Fruit fly (Drosophila melanogaster) whole organism, prepupa: Measurements from ENCODE around the gene Cox17.
A peak's percentile ranks its signal among the peaks of the same experiment; 100 is the strongest.

Experiments used
- Blimp-1 ChIP-seq: fragments of 200-800 bp; sonication (Bioruptor generic); optimal IDR thresholded peaks from 3 replicates; lab custom pipeline; 2017; ENCODE audit warnings: missing biosample characterization, missing genetic modification characterization, mild to moderate bottlenecking, moderate library complexity, missing genetic modification reagents
- CG10669 ChIP-seq: fragments of 200-800 bp; sonication (Bioruptor generic); optimal IDR thresholded peaks from 3 replicates; lab custom pipeline; 2018; ENCODE audit warnings: missing biosample characterization, mild to moderate bottlenecking, missing genetic modification characterization, moderate library complexity
- CG11294 ChIP-seq: fragments of 200-800 bp; sonication (Bioruptor generic); IDR thresholded peaks from 2 replicates; pipeline ENCODE4 v1.3.6; 2022; ENCODE audit warnings: missing biosample characterization, missing genetic modification characterization
- CG11902 ChIP-seq: fragments of 200-800 bp; sonication (Bioruptor generic); optimal IDR thresholded peaks from 3 replicates; lab custom pipeline; 2016; ENCODE audit warnings: missing biosample characterization, missing genetic modification characterization
- CG15336 ChIP-seq: fragments of 200-800 bp; sonication (Bioruptor generic); IDR thresholded peaks from 2 replicates; pipeline ENCODE4 v1.3.6; 2022; ENCODE audit warnings: missing biosample characterization, missing genetic modification characterization
- CG16779 ChIP-seq: fragments of 200-800 bp; sonication (Bioruptor generic); optimal IDR thresholded peaks from 3 replicates; lab custom pipeline; 2017; ENCODE audit warnings: missing biosample characterization, mild to moderate bottlenecking, missing genetic modification characterization
- CG31627 ChIP-seq: fragments of 200-800 bp; sonication (Bioruptor generic); optimal IDR thresholded peaks from 3 replicates; lab custom pipeline; 2016; ENCODE audit warnings: missing biosample characterization, missing genetic modification characterization
- CG32006 ChIP-seq: fragments of 200-800 bp; sonication (Bioruptor generic); optimal IDR thresholded peaks from 3 replicates; lab custom pipeline; 2017; ENCODE audit warnings: missing biosample characterization, mild to moderate bottlenecking, missing genetic modification characterization
- CG34406 ChIP-seq: fragments of 200-800 bp; sonication (Bioruptor generic); optimal IDR thresholded peaks from 3 replicates; lab custom pipeline; 2016; ENCODE audit warnings: missing biosample characterization, missing genetic modification characterization
- CG3919 ChIP-seq: fragments of 200-800 bp; sonication (Bioruptor generic); optimal IDR thresholded peaks from 3 replicates; lab custom pipeline; 2016; ENCODE audit warnings: missing biosample characterization, missing genetic modification characterization
- CG4318 ChIP-seq: fragments of 200-800 bp; sonication (Bioruptor generic); optimal IDR thresholded peaks from 3 replicates; lab custom pipeline; 2017; ENCODE audit warnings: missing biosample characterization, mild to moderate bottlenecking, missing genetic modification characterization
- CG6163 ChIP-seq: fragments of 200-800 bp; sonication (Bioruptor generic); IDR thresholded peaks from 3 replicates; pipeline ENCODE4 v1.3.6; 2022; ENCODE audit warnings: missing biosample characterization, missing genetic modification characterization
- CG6276 ChIP-seq: fragments of 200-800 bp; sonication (Bioruptor generic); optimal IDR thresholded peaks from 2 replicates; lab custom pipeline; 2017; ENCODE audit warnings: missing biosample characterization, mild to moderate bottlenecking, missing genetic modification characterization
- CG6792 ChIP-seq: fragments of 200-800 bp; sonication (Bioruptor generic); optimal IDR thresholded peaks from 3 replicates; lab custom pipeline; 2016; ENCODE audit warnings: missing biosample characterization, missing genetic modification characterization
- CG6854 ChIP-seq: fragments of 200-800 bp; sonication (Bioruptor generic); optimal IDR thresholded peaks from 2 replicates; lab custom pipeline; 2017; ENCODE audit warnings: missing biosample characterization, mild to moderate bottlenecking, missing genetic modification characterization
- CG7368 ChIP-seq: fragments of 200-800 bp; sonication (Bioruptor generic); optimal IDR thresholded peaks from 3 replicates; lab custom pipeline; 2016; ENCODE audit warnings: missing biosample characterization, missing genetic modification characterization
- CG8119 ChIP-seq: fragments of 200-800 bp; sonication (Bioruptor generic); IDR thresholded peaks from 3 replicates; pipeline ENCODE4 v1.3.6; 2022; ENCODE audit warnings: missing biosample characterization, missing genetic modification characterization
- CG8632 ChIP-seq: fragments of 200-800 bp; sonication (Bioruptor generic); optimal IDR thresholded peaks from 3 replicates; lab custom pipeline; 2016; ENCODE audit warnings: missing biosample characterization, missing genetic modification characterization
- CG9139 ChIP-seq: fragments of 200-800 bp; sonication (Bioruptor generic); optimal IDR thresholded peaks from 3 replicates; lab custom pipeline; 2017; ENCODE audit warnings: missing biosample characterization, mild to moderate bottlenecking, missing genetic modification characterization
- Eip75B ChIP-seq: fragments of 200-800 bp; sonication (Bioruptor generic); optimal IDR thresholded peaks from 3 replicates; lab custom pipeline; 2016; ENCODE audit warnings: missing biosample characterization, missing genetic modification characterization
- Eip78C ChIP-seq: fragments of 200-800 bp; sonication (Bioruptor generic); peaks from one replicate; lab custom pipeline; 2016; ENCODE audit warnings: missing biosample characterization, missing genetic modification characterization
- Ets21C ChIP-seq: fragments of 200-800 bp; sonication (Bioruptor generic); optimal IDR thresholded peaks from 3 replicates; lab custom pipeline; 2016; ENCODE audit warnings: missing biosample characterization, missing genetic modification characterization
- Ets96B ChIP-seq: fragments of 200-800 bp; optimal IDR thresholded peaks from 2 replicates; lab custom pipeline; 2019; ENCODE audit warnings: missing biosample characterization, mild to moderate bottlenecking, missing genetic modification characterization, moderate library complexity
- Hr38 ChIP-seq: sonication (Bioruptor generic); optimal IDR thresholded peaks from 2 replicates; lab custom pipeline; 2016; ENCODE audit warnings: missing biosample characterization, missing genetic modification characterization
- Hr39 ChIP-seq: fragments of 200-800 bp; sonication (Bioruptor generic); optimal IDR thresholded peaks from 2 replicates; lab custom pipeline; 2016; ENCODE audit warnings: missing biosample characterization, missing genetic modification characterization
- Hr4 ChIP-seq: fragments of 200-800 bp; sonication (Bioruptor generic); optimal IDR thresholded peaks from 3 replicates; lab custom pipeline; 2016; ENCODE audit warnings: missing biosample characterization, missing genetic modification characterization
- Met ChIP-seq: fragments of 200-800 bp; sonication (Bioruptor generic); optimal IDR thresholded peaks from 3 replicates; lab custom pipeline; 2016; ENCODE audit warnings: missing biosample characterization, missing genetic modification characterization
- OdsH ChIP-seq: fragments of 200-800 bp; sonication (Bioruptor generic); optimal IDR thresholded peaks from 3 replicates; lab custom pipeline; 2016; ENCODE audit warnings: missing biosample characterization, missing genetic modification characterization
- Smox ChIP-seq: fragments of 200-800 bp; sonication (Bioruptor generic); optimal IDR thresholded peaks from 3 replicates; lab custom pipeline; 2016; ENCODE audit warnings: missing biosample characterization, missing genetic modification characterization
- Sox102F ChIP-seq: fragments of 200-800 bp; sonication (Bioruptor generic); optimal IDR thresholded peaks from 2 replicates; lab custom pipeline; 2016; ENCODE audit warnings: missing biosample characterization, mild to moderate bottlenecking, missing genetic modification characterization
- Sox14 ChIP-seq: fragments of 200-800 bp; sonication (Bioruptor generic); optimal IDR thresholded peaks from 3 replicates; lab custom pipeline; 2016; ENCODE audit warnings: missing biosample characterization, missing genetic modification characterization
- Sox15 ChIP-seq: fragments of 200-800 bp; sonication (Bioruptor generic); optimal IDR thresholded peaks from 3 replicates; lab custom pipeline; 2016; ENCODE audit warnings: missing biosample characterization, missing genetic modification characterization
- achi ChIP-seq: fragments of 200-800 bp; sonication (Bioruptor generic); optimal IDR thresholded peaks from 3 replicates; lab custom pipeline; 2016; ENCODE audit warnings: missing biosample characterization, missing genetic modification characterization
- cyc ChIP-seq: fragments of 200-800 bp; sonication (Bioruptor generic); optimal IDR thresholded peaks from 3 replicates; lab custom pipeline; 2016; ENCODE audit warnings: missing biosample characterization, missing genetic modification characterization
- dsx ChIP-seq: fragments of 200-800 bp; optimal IDR thresholded peaks from 3 replicates; lab custom pipeline; 2019; ENCODE audit warnings: missing biosample characterization, mild to moderate bottlenecking, missing genetic modification characterization, moderate library complexity; ENCODE audit not compliant: poor library complexity, severe bottlenecking
- eg ChIP-seq: fragments of 200-800 bp; sonication (Bioruptor generic); IDR thresholded peaks from 3 replicates; pipeline ENCODE4 v1.3.6; 2022; ENCODE audit warnings: missing biosample characterization, missing genetic modification characterization
- esn ChIP-seq: fragments of 200-800 bp; sonication (Bioruptor generic); optimal IDR thresholded peaks from 2 replicates; lab custom pipeline; 2016; ENCODE audit warnings: missing biosample characterization, mild to moderate bottlenecking, missing genetic modification characterization, moderate library complexity
- fd85E ChIP-seq: fragments of 200-800 bp; sonication (Bioruptor generic); optimal IDR thresholded peaks from 3 replicates; lab custom pipeline; 2016; ENCODE audit warnings: missing biosample characterization, missing genetic modification characterization
- lz ChIP-seq: fragments of 200-800 bp; sonication (Bioruptor generic); optimal IDR thresholded peaks from 3 replicates; lab custom pipeline; 2016; ENCODE audit warnings: missing biosample characterization, missing genetic modification characterization
- net ChIP-seq: fragments of 200-800 bp; sonication (Bioruptor generic); optimal IDR thresholded peaks from 3 replicates; lab custom pipeline; 2016; ENCODE audit warnings: missing biosample characterization, missing genetic modification characterization
- pdm3 ChIP-seq: fragments of 200-800 bp; sonication (Bioruptor generic); optimal IDR thresholded peaks from 3 replicates; lab custom pipeline; 2016; ENCODE audit warnings: missing biosample characterization, missing genetic modification characterization
- spab ChIP-seq: fragments of 200-800 bp; sonication (Bioruptor generic); optimal IDR thresholded peaks from 2 replicates; lab custom pipeline; 2017; ENCODE audit warnings: missing biosample characterization, mild to moderate bottlenecking, missing genetic modification characterization, missing genetic modification reagents
- svp ChIP-seq: fragments of 200-800 bp; sonication (Bioruptor generic); peaks from one replicate; lab custom pipeline; 2016; ENCODE audit warnings: missing biosample characterization, missing genetic modification characterization
- topi ChIP-seq: fragments of 200-800 bp; sonication (Bioruptor generic); optimal IDR thresholded peaks from 3 replicates; lab custom pipeline; 2016; ENCODE audit warnings: missing biosample characterization, missing genetic modification characterization
- vri ChIP-seq: fragments of 200-800 bp; sonication (Bioruptor generic); optimal IDR thresholded peaks from 3 replicates; lab custom pipeline; 2016; ENCODE audit warnings: missing biosample characterization, mild to moderate bottlenecking, missing genetic modification characterization

The Cox17 gene

DNA sequence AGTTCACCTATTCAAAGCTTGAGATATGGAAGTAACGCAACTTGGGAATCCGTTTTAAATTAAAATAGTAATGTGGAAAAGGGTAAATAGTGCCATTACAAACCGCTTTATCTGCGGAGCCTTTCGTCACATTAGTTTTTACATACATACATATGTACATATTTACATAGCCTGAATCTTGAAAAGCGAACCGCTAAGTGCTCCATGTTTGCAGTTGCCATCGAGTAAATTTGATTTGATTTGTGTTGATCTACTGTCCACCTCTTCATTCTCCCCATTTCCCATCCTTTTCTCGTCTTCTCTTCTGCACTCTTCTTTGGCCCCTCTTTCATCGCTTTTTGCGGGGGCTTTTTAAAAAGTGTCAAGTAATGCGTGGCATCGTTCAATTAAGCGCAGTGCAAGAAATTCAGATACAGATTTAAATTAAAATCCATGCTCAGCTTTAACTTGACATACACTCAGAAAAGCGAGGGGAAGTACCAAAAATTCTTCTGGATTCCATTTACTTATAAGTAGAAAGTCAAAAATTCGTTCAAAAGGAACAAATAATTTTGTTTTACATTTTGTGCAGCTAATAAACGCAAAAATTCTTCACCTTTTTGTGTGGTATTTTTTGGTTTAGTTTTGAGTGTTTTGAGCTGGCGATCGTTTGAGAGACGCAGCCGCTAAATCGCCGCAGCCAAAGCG lies 41.3 kb downstream of the Cox17 start (continued):
- TF ChIP-seq Eip78C (peak; percentile 94), CG3919 (GFP tag; lab: Kevin White, UChicago) (peak; percentile 85), esn (GFP tag; lab: Kevin White, UChicago) (peak; percentile 87), svp (GFP tag; lab: Kevin White, UChicago) (peak; percentile 89), spab (GFP tag; lab: Kevin White, UChicago) (peak; percentile 45), Ets96B (tag; lab: Kevin White, UChicago) (peak; percentile 74), Hr38 (GFP tag; lab: Kevin White, UChicago) (no peak), Hr39 (GFP tag; lab: Kevin White, UChicago) (peak; percentile 88), CG6854 (GFP tag; lab: Kevin White, UChicago) (no peak), dsx (GFP tag; lab: Kevin White, UChicago) (peak; percentile 40), Eip75B (peak; percentile 80), fd85E (no peak), CG4318 (GFP tag; lab: Kevin White, UChicago) (peak; percentile 57), CG8632 (GFP tag; lab: Kevin White, UChicago) (peak; percentile 78), lz (GFP tag; lab: Kevin White, UChicago) (peak; percentile 77)

DNA sequence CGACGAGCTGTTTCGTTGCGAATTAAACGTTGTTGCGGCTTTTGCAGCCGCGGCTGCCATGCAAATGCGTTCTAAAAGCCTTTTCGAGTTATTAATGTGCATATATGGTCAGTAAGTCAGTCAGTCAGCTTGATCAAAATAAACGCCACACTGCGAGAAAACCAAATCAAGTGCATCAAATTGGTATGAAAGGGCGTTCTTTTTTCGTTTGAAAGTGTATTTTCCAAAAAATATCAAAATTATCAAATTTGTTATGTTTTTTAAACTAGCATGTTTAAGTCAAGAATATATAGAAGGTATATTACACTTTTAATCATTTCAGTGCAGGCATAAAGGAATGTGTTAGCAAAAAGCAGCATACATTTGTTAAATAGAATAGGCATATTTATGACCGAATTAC lies 42.0 kb downstream of the Cox17 start:
- peak; percentile 33 for TF ChIP-seq Met
- TF ChIP-seq CG6792 (GFP tag; lab: Kevin White, UChicago): no peak
- peak; percentile 28 for TF ChIP-seq CG10669 (GFP tag; lab: Kevin White, UChicago)
- no peak for TF ChIP-seq net (GFP tag; lab: Kevin White, UChicago)
- no peak for TF ChIP-seq Sox15 (GFP tag; lab: Kevin White, UChicago)
- TF ChIP-seq CG34406 (GFP tag; lab: Kevin White, UChicago): peak; percentile 48
- TF ChIP-seq CG8119 (GFP tag; lab: Robert Waterston, UW): 0 out of 3 replicates have a peak, but pooled peaks have one; percentile 33
- TF ChIP-seq Hr38 (GFP tag; lab: Kevin White, UChicago): no peak
- TF ChIP-seq Sox102F (GFP tag; lab: Kevin White, UChicago): peak; percentile 35
- no peak for TF ChIP-seq Ets96B (tag; lab: Kevin White, UChicago)
- peak; percentile 7 for TF ChIP-seq OdsH
- no peak for TF ChIP-seq CG16779 (tag; lab: Kevin White, UChicago)
- peak; percentile 35 for TF ChIP-seq CG3919 (GFP tag; lab: Kevin White, UChicago)
- TF ChIP-seq Ets21C: peak; percentile 41
- TF ChIP-seq CG11902 (GFP tag; lab: Kevin White, UChicago): peak; percentile 13
- TF ChIP-seq achi (GFP tag; lab: Kevin White, UChicago): peak; percentile 36
- TF ChIP-seq Eip78C: peak; percentile 75
- TF ChIP-seq CG6163 (GFP tag; lab: Robert Waterston, UW): peak; percentile 57; the same call in 2 of the 3 replicates
- TF ChIP-seq CG11294: peak; percentile 34; the same call in 1 of the 2 replicates
- TF ChIP-seq Eip75B: peak; percentile 21
- no peak for TF ChIP-seq Blimp-1 (GFP tag; lab: Kevin White, UChicago)
- no peak for TF ChIP-seq CG6854 (GFP tag; lab: Kevin White, UChicago)
- no peak for TF ChIP-seq CG9139 (GFP tag; lab: Kevin White, UChicago)
- TF ChIP-seq pdm3 (GFP tag; lab: Kevin White, UChicago): peak; percentile 23
- TF ChIP-seq cyc: peak; percentile 26
- peak; percentile 52 for TF ChIP-seq Hr39 (GFP tag; lab: Kevin White, UChicago)
- peak; percentile 73 for TF ChIP-seq eg (GFP tag; lab: Robert Waterston, UW)
- TF ChIP-seq CG15336: peak; percentile 56
- peak; percentile 10 for TF ChIP-seq vri (GFP tag; lab: Kevin White, UChicago)
- no peak for TF ChIP-seq fd85E
- no peak for TF ChIP-seq Hr4 (GFP tag; lab: Kevin White, UChicago)
- peak; percentile 37 for TF ChIP-seq CG32006 (GFP tag; lab: Kevin White, UChicago)
- no peak for TF ChIP-seq CG8632 (GFP tag; lab: Kevin White, UChicago)
- TF ChIP-seq CG7368 (GFP tag; lab: Kevin White, UChicago): peak; percentile 18
- TF ChIP-seq CG31627 (GFP tag; lab: Kevin White, UChicago): peak; percentile 48
- TF ChIP-seq svp (GFP tag; lab: Kevin White, UChicago): peak; percentile 76
- peak; percentile 19 for TF ChIP-seq Sox14 (GFP tag; lab: Kevin White, UChicago)
- TF ChIP-seq CG6276 (GFP tag; lab: Kevin White, UChicago): peak; percentile 43
- TF ChIP-seq topi (GFP tag; lab: Kevin White, UChicago): peak; percentile 42
- peak; percentile 13 for TF ChIP-seq CG4318 (GFP tag; lab: Kevin White, UChicago)
- TF ChIP-seq Smox (GFP tag; lab: Kevin White, UChicago): peak; percentile 15
- peak; percentile 11 for TF ChIP-seq lz (GFP tag; lab: Kevin White, UChicago)
- TF ChIP-seq esn (GFP tag; lab: Kevin White, UChicago): peak; percentile 34
